Fruit fly (Drosophila melanogaster) whole organism, pupa: ENCODE measurements around the gene CG46518.
"Not testable (repeated sequence)": the region's sequence is repeated elsewhere in the genome, so short reads cannot be mapped to it uniquely, and the experiment has no call there.

ENCODE experiments used
- CG10348 ChIP-seq: fragments of 200-800 bp; sonication (Bioruptor generic); IDR thresholded peaks from 2 replicates; pipeline ENCODE4 v1.3.6; 2022; ENCODE audit warnings: missing biosample characterization, missing genetic modification characterization
- CG15710 ChIP-seq: fragments of 200-800 bp; sonication (Bioruptor generic); optimal IDR thresholded peaks from 2 replicates; lab custom pipeline; 2018; ENCODE audit warnings: missing biosample characterization, mild to moderate bottlenecking, missing genetic modification characterization, moderate library complexity
- CG17806 ChIP-seq: fragments of 200-800 bp; sonication (Bioruptor generic); optimal IDR thresholded peaks from 2 replicates; lab custom pipeline; 2018; ENCODE audit warnings: missing biosample characterization, mild to moderate bottlenecking, missing genetic modification characterization, moderate library complexity
- CG32121 ChIP-seq: fragments of 200-800 bp; sonication (Bioruptor generic); IDR thresholded peaks from 2 replicates; pipeline ENCODE4 v1.3.6; 2022; ENCODE audit warnings: missing biosample characterization, missing genetic modification characterization
- CG4496 ChIP-seq: fragments of 200-800 bp; sonication (Bioruptor generic); IDR thresholded peaks from 3 replicates; pipeline ENCODE4 v1.3.6; 2022; ENCODE audit warnings: missing biosample characterization, missing genetic modification characterization
- CG8159 ChIP-seq: fragments of 200-800 bp; sonication (Bioruptor generic); optimal IDR thresholded peaks from 3 replicates; lab custom pipeline; 2018; ENCODE audit warnings: missing biosample characterization, mild to moderate bottlenecking, missing genetic modification characterization, moderate library complexity
- EcR ChIP-seq: fragments of 200-800 bp; sonication (Bioruptor generic); optimal IDR thresholded peaks from 3 replicates; lab custom pipeline; 2019; ENCODE audit warnings: missing biosample characterization, missing genetic modification characterization, mild to moderate bottlenecking, moderate library complexity, missing genetic modification reagents
- Pif1A ChIP-seq: fragments of 200-800 bp; sonication (Bioruptor generic); optimal IDR thresholded peaks from 3 replicates; lab custom pipeline; 2016; ENCODE audit warnings: missing biosample characterization, missing genetic modification characterization
- fd96Ca ChIP-seq: fragments of 200-800 bp; sonication (Bioruptor generic); IDR thresholded peaks from 3 replicates; pipeline ENCODE4 v1.3.6; 2022; ENCODE audit warnings: missing biosample characterization, missing genetic modification characterization
- rn ChIP-seq: fragments of 200-800 bp; sonication (Bioruptor generic); IDR thresholded peaks from 2 replicates; pipeline ENCODE4 v1.3.6; 2022; ENCODE audit warnings: missing biosample characterization, missing genetic modification characterization

CG46518 gene

DNA sequence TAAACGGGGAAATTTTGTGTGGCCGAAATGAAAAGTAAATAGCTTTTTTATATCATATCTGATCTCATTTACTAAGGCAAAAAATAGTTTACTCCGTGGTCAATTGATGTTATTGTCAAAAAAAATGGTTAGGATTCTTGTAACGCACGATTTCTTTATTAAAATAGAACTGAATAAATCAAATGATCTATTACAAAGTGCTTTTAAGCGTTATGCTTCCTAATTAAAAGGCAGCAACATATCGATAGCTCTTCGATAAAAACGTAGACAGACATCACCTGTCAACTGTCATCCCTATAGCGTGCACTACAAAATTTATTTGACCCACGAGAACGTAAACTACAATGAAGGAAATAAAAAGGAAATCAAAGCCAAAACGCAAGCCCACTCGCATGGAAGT, 9.9 kb downstream of the CG46518 start, which contains the start of gene CG46520:
TSS of gene CG46520 (plus strand) at position 301 of the 400 bp plus-strand sequence.
- TF ChIP-seq CG32121, fd96Ca, CG10348 (GFP tag; lab: Robert Waterston, UW): not testable (repeated sequence)

dm6 chrX:22241272-22241671, 14.9 kb downstream of the CG46518 start, which contains the start of gene CG46521:
TSS of gene CG46521 (plus strand) at chrX:22241572.
- TF ChIP-seq Pif1A (GFP tag; lab: Kevin White, UChicago); fd96Ca (GFP tag; lab: Robert Waterston, UW); rn: not testable (repeated sequence)

DNA sequence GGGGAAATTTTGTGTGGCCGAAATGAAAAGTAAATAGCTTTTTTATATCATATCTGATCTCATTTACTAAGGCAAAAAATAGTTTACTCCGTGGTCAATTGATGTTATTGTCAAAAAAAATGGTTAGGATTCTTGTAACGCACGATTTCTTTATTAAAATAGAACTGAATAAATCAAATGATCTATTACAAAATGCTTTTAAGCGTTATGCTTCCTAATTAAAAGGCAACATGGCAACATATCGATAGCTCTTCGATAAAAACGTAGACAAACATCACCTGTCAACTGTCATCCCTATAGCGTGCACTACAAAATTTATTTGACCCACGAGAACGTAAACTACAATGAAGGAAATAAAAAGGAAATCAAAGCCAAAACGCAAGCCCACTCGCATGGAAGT, 19.9 kb downstream of the CG46518 start, which contains the start of gene CG46522:
TSS of gene CG46522 (plus strand) at position 301 of the 400 bp plus-strand sequence.
- TF ChIP-seq CG15710; CG17806; EcR (GFP tag; lab: Kevin White, UChicago): not testable (repeated sequence)

DNA sequence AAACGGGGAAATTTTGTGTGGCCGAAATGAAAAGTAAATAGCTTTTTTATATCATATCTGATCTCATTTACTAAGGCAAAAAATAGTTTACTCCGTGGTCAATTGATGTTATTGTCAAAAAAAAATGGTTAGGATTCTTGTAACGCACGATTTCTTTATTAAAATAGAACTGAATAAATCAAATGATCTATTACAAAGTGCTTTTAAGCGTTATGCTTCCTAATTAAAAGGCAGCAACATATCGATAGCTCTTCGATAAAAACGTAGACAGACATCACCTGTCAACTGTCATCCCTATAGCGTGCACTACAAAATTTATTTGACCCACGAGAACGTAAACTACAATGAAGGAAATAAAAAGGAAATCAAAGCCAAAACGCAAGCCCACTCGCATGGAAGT, 24.9 kb downstream of the CG46518 start, which contains the start of gene CG41562:
TSS of gene CG41562 (plus strand) at position 301 of the 400 bp plus-strand sequence.
- TF ChIP-seq CG4496 (GFP tag; lab: Robert Waterston, UW); CG8159 (tag; lab: Kevin White, UChicago); Pif1A (GFP tag; lab: Kevin White, UChicago): not testable (repeated sequence)
- TF ChIP-seq, all 21 proteins: peak for 0; not testable (repeated sequence) for 21
